Fruit fly (Drosophila melanogaster) whole organism, embryonic: ENCODE measurements around the gene CG4066.

Source experiments
- Asciz ChIP-seq: fragments of 200-800 bp; sonication (Bioruptor generic); optimal IDR thresholded peaks from 2 replicates; lab custom pipeline; 2017; ENCODE audit warnings: missing biosample characterization, mild to moderate bottlenecking, missing genetic modification characterization, missing genetic modification reagents
- Blimp-1 ChIP-seq: fragments of 200-800 bp; sonication (Bioruptor generic); optimal IDR thresholded peaks from 3 replicates; lab custom pipeline; 2018; ENCODE audit warnings: missing biosample characterization, missing genetic modification characterization, mild to moderate bottlenecking, moderate library complexity, missing genetic modification reagents
- CG10267 ChIP-seq: fragments of 200-800 bp; sonication (Bioruptor generic); optimal IDR thresholded peaks from 2 replicates; lab custom pipeline; 2018; ENCODE audit warnings: missing biosample characterization, mild to moderate bottlenecking, missing genetic modification characterization, moderate library complexity
- CG11504 ChIP-seq: fragments of 200-800 bp; sonication (Bioruptor generic); optimal IDR thresholded peaks from 3 replicates; lab custom pipeline; 2019; ENCODE audit warnings: missing biosample characterization, mild to moderate bottlenecking, missing genetic modification characterization, moderate library complexity
- CG12104 ChIP-seq: fragments of 200-800 bp; sonication (Bioruptor generic); optimal IDR thresholded peaks from 3 replicates; lab custom pipeline; 2016; ENCODE audit warnings: missing biosample characterization, missing genetic modification characterization
- CG12659 ChIP-seq: fragments of 200-800 bp; sonication (Bioruptor generic); optimal IDR thresholded peaks from 3 replicates; lab custom pipeline; 2017; ENCODE audit warnings: mild to moderate bottlenecking, missing biosample characterization, missing genetic modification reagents, missing genetic modification characterization
- CG14710 ChIP-seq: fragments of 200-800 bp; sonication (Bioruptor generic); optimal IDR thresholded peaks from 3 replicates; lab custom pipeline; 2019; ENCODE audit warnings: missing biosample characterization, mild to moderate bottlenecking, missing genetic modification characterization, moderate library complexity
- CG15601 ChIP-seq: fragments of 200-800 bp; sonication (Bioruptor generic); optimal IDR thresholded peaks from 3 replicates; lab custom pipeline; 2019; ENCODE audit warnings: missing biosample characterization, mild to moderate bottlenecking, missing genetic modification characterization, moderate library complexity
- CG17361 ChIP-seq: fragments of 200-800 bp; sonication (Bioruptor generic); IDR thresholded peaks from 3 replicates; pipeline ENCODE4 v1.3.6; 2022; ENCODE audit warnings: missing biosample characterization, missing genetic modification characterization
- CG17829 ChIP-seq: fragments of 200-800 bp; optimal IDR thresholded peaks from 2 replicates; lab custom pipeline; 2019; ENCODE audit warnings: missing biosample characterization, mild to moderate bottlenecking, missing genetic modification characterization, moderate library complexity
- CG18262 ChIP-seq: fragments of 200-800 bp; optimal IDR thresholded peaks from 3 replicates; lab custom pipeline; 2019; ENCODE audit warnings: missing biosample characterization, mild to moderate bottlenecking, missing genetic modification characterization, moderate library complexity
- CG1832 ChIP-seq: fragments of 200-800 bp; sonication (Bioruptor generic); optimal IDR thresholded peaks from 2 replicates; lab custom pipeline; 2017; ENCODE audit warnings: missing biosample characterization, mild to moderate bottlenecking, missing genetic modification characterization, inconsistent platforms
- CG2712 ChIP-seq: fragments of 200-800 bp; optimal IDR thresholded peaks from 3 replicates; lab custom pipeline; 2019; ENCODE audit warnings: missing biosample characterization, mild to moderate bottlenecking, missing genetic modification characterization, moderate library complexity
- CG31441 ChIP-seq: fragments of 200-800 bp; sonication (Bioruptor generic); IDR thresholded peaks from 2 replicates; pipeline ENCODE4 v1.3.6; 2022; ENCODE audit warnings: missing biosample characterization, missing genetic modification characterization
- CG4424 ChIP-seq: fragments of 200-800 bp; sonication (Bioruptor generic); optimal IDR thresholded peaks from 3 replicates; lab custom pipeline; 2016; ENCODE audit warnings: missing biosample characterization, missing genetic modification characterization
- CG4820 ChIP-seq: fragments of 200-800 bp; sonication (Bioruptor generic); optimal IDR thresholded peaks from 3 replicates; lab custom pipeline; 2016; ENCODE audit warnings: missing biosample characterization, missing genetic modification characterization
- CG6689 ChIP-seq: fragments of 200-800 bp; sonication (Bioruptor generic); IDR thresholded peaks from 2 replicates; pipeline ENCODE4 v1.3.6; 2022; ENCODE audit warnings: missing biosample characterization, missing genetic modification characterization
- CG7556 ChIP-seq: fragments of 200-800 bp; sonication (Bioruptor generic); optimal IDR thresholded peaks from 2 replicates; lab custom pipeline; 2017; ENCODE audit warnings: missing biosample characterization, mild to moderate bottlenecking, missing genetic modification characterization
- CG7839 ChIP-seq: fragments of 200-800 bp; sonication (Bioruptor generic); optimal IDR thresholded peaks from 3 replicates; lab custom pipeline; 2018; ENCODE audit warnings: missing biosample characterization, mild to moderate bottlenecking, missing genetic modification characterization, moderate library complexity
- CG8924 ChIP-seq: fragments of 200-800 bp; optimal IDR thresholded peaks from 3 replicates; lab custom pipeline; 2019; ENCODE audit warnings: missing biosample characterization, mild to moderate bottlenecking, missing genetic modification characterization, moderate library complexity
- CoRest ChIP-seq: fragments of 200-800 bp; sonication (Bioruptor generic); optimal IDR thresholded peaks from 3 replicates; lab custom pipeline; 2018; ENCODE audit warnings: missing biosample characterization, mild to moderate bottlenecking, missing genetic modification characterization, moderate library complexity
- D ChIP-seq, 2 experiments: fragments of 200-800 bp in 1 of 2; fragments of >200 bp in 1 of 2; sonication (Bioruptor generic) in 1 of 2; optimal IDR thresholded peaks; 2 replicates in 1 of 2; 3 replicates in 1 of 2; lab custom pipeline; 2017; ENCODE audit warnings: mild to moderate bottlenecking in 1 of 2, missing biosample characterization in 1 of 2, missing genetic modification characterization in 1 of 2, missing genetic modification reagents in 1 of 2
- D19A ChIP-seq: fragments of 200-800 bp; optimal IDR thresholded peaks from 3 replicates; lab custom pipeline; 2019; ENCODE audit warnings: missing biosample characterization, mild to moderate bottlenecking, missing genetic modification characterization, moderate library complexity
- Ets97D ChIP-seq: fragments of 200-800 bp; sonication (Bioruptor generic); optimal IDR thresholded peaks from 3 replicates; lab custom pipeline; 2016; ENCODE audit warnings: missing biosample characterization, missing genetic modification characterization
- Hr51 ChIP-seq, 2 experiments: fragments of 200-800 bp; sonication (Bioruptor generic); optimal IDR thresholded peaks; 2 replicates in 1 of 2; 3 replicates in 1 of 2; lab custom pipeline; 2016 to 2018; ENCODE audit warnings: missing biosample characterization in 2 of 2, missing genetic modification characterization in 2 of 2, mild to moderate bottlenecking in 1 of 2, moderate library complexity in 1 of 2
- Mrtf ChIP-seq: fragments of 200-800 bp; sonication (Bioruptor generic); IDR thresholded peaks from 3 replicates; pipeline ENCODE4 v1.3.6; 2022; ENCODE audit warnings: missing biosample characterization, missing genetic modification characterization
- Neu2 ChIP-seq: fragments of 200-800 bp; sonication (Bioruptor generic); optimal IDR thresholded peaks from 3 replicates; lab custom pipeline; 2016; ENCODE audit warnings: missing biosample characterization, missing genetic modification characterization, borderline replicate concordance
- Oli ChIP-seq: fragments of 200-800 bp; sonication (Bioruptor generic); optimal IDR thresholded peaks from 2 replicates; lab custom pipeline; 2018; ENCODE audit warnings: missing biosample characterization, mild to moderate bottlenecking, missing genetic modification characterization, moderate library complexity
- Sox102F ChIP-seq: fragments of 200-800 bp; sonication (Bioruptor generic); optimal IDR thresholded peaks from 2 replicates; lab custom pipeline; 2018; ENCODE audit warnings: missing biosample characterization, mild to moderate bottlenecking, missing genetic modification characterization, moderate library complexity
- al ChIP-seq: fragments of 200-800 bp; sonication (Bioruptor generic); IDR thresholded peaks from 2 replicates; pipeline ENCODE4 v1.3.6; 2022; ENCODE audit warnings: missing biosample characterization, missing genetic modification characterization
- bsh ChIP-seq, 2 experiments: fragments of 200-800 bp; sonication (Bioruptor generic); optimal IDR thresholded peaks; 2 replicates each; lab custom pipeline; 2017 to 2018; ENCODE audit warnings: mild to moderate bottlenecking in 2 of 2, missing biosample characterization in 2 of 2, missing genetic modification characterization in 2 of 2, moderate library complexity in 1 of 2
- cwo ChIP-seq: fragments of 200-800 bp; sonication (Bioruptor generic); optimal IDR thresholded peaks from 3 replicates; lab custom pipeline; 2017; ENCODE audit warnings: missing biosample characterization, missing genetic modification characterization, mild to moderate bottlenecking, moderate library complexity, missing genetic modification reagents
- dmrt11E ChIP-seq: fragments of 200-800 bp; sonication (Bioruptor generic); optimal IDR thresholded peaks from 3 replicates; lab custom pipeline; 2018; ENCODE audit warnings: missing biosample characterization, mild to moderate bottlenecking, missing genetic modification characterization, moderate library complexity
- fd96Cb ChIP-seq: fragments of 200-800 bp; sonication (Bioruptor generic); optimal IDR thresholded peaks from 2 replicates; lab custom pipeline; 2018; ENCODE audit warnings: missing biosample characterization, mild to moderate bottlenecking, missing genetic modification characterization, moderate library complexity
- gem ChIP-seq: fragments of 200-800 bp; sonication (Bioruptor generic); optimal IDR thresholded peaks from 2 replicates; lab custom pipeline; 2019; ENCODE audit warnings: missing biosample characterization, mild to moderate bottlenecking, missing genetic modification characterization, moderate library complexity
- grau ChIP-seq: fragments of 200-800 bp; optimal IDR thresholded peaks from 3 replicates; lab custom pipeline; 2019; ENCODE audit warnings: missing biosample characterization, mild to moderate bottlenecking, missing genetic modification characterization, moderate library complexity
- lola ChIP-seq, 3 experiments: fragments of >200 bp in 2 of 3; fragments of 200-800 bp in 1 of 3; sonication (Bioruptor generic) in 1 of 3; optimal IDR thresholded peaks; 2 replicates each; lab custom pipeline; 2017 to 2019; ENCODE audit warnings: missing biosample characterization in 3 of 3, missing genetic modification characterization in 3 of 3, mild to moderate bottlenecking in 1 of 3, moderate library complexity in 1 of 3
- nmo ChIP-seq: fragments of 200-800 bp; sonication (Bioruptor generic); optimal IDR thresholded peaks from 2 replicates; lab custom pipeline; 2018; ENCODE audit warnings: missing biosample characterization, mild to moderate bottlenecking, missing genetic modification characterization, moderate library complexity
- phol ChIP-seq: fragments of 200-800 bp; sonication (Bioruptor generic); optimal IDR thresholded peaks from 3 replicates; lab custom pipeline; 2018; ENCODE audit warnings: missing biosample characterization, mild to moderate bottlenecking, missing genetic modification characterization, moderate library complexity
- pnt ChIP-seq: fragments of 200-800 bp; sonication (Bioruptor generic); optimal IDR thresholded peaks from 3 replicates; lab custom pipeline; 2016; ENCODE audit warnings: missing biosample characterization, missing genetic modification characterization
- prd ChIP-seq, 3 experiments: fragments of >200 bp in 2 of 3; fragments of 200-800 bp in 1 of 3; sonication (Bioruptor generic) in 1 of 3; optimal IDR thresholded peaks in 2 of 3; IDR thresholded peaks in 1 of 3; 2 replicates in 2 of 3; 3 replicates in 1 of 3; pipeline versions ENCODE4 v1.3.6 to Lab custom; 2017 to 2022; ENCODE audit warnings: missing biosample characterization in 1 of 3, missing genetic modification characterization in 1 of 3
- sens ChIP-seq: fragments of 200-800 bp; sonication (Bioruptor generic); peaks from one replicate; lab custom pipeline; 2016; ENCODE audit warnings: missing biosample characterization, missing genetic modification characterization
- tap ChIP-seq: fragments of 200-800 bp; optimal IDR thresholded peaks from 3 replicates; lab custom pipeline; 2019; ENCODE audit warnings: missing biosample characterization, mild to moderate bottlenecking, missing genetic modification characterization, moderate library complexity

CG4066 gene

DNA sequence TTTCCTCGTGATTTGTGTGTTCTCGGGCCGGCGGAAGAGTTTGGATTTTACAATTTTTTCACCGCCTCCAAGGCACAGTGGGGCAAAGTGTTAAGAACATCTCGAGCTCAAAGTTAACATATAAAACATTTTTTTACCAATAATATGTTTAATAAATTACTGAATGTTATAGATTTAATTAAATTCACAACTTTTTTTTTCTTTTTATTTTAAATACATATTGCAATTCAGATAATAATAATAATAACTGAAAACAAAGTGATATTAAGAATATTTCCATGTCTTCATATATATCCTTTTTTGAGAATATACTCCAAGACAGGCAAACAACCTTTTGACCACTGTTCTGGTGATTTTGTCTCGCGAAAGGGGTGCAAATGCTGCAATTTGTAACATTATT, 34.8 kb downstream of the CG4066 start:
- peak; percentile 62; the same call in 1 of the 2 replicates for TF ChIP-seq CG31441 (GFP tag; lab: Robert Waterston, UW)
- TF ChIP-seq grau (tag; lab: Kevin White, UChicago), result peak; percentile 34
- peak in 1 of 3 experiments; percentile 17 for TF ChIP-seq lola (GFP tag; optimal IDR thresholded peaks at IDR 0.05; lab: Kevin White, UChicago)
- peak; percentile 10 for TF ChIP-seq dmrt11E
- TF ChIP-seq Sox102F (GFP tag; lab: Kevin White, UChicago), result peak; percentile 37
- TF ChIP-seq CG4820, result peak; percentile 0
- TF ChIP-seq CG11504 (tag; lab: Kevin White, UChicago), result peak; percentile 58
- TF ChIP-seq phol (tag; lab: Kevin White, UChicago), result peak; percentile 41
- TF ChIP-seq CG17829, result peak; percentile 33
- peak; percentile 23 for TF ChIP-seq fd96Cb (tag; lab: Kevin White, UChicago)
- peak; percentile 8 for TF ChIP-seq Oli
- peak in 1 of 2 experiments; percentile 31 for TF ChIP-seq bsh (GFP tag; optimal IDR thresholded peaks at IDR 0.05; lab: Kevin White, UChicago)
- TF ChIP-seq D19A (tag; lab: Kevin White, UChicago), result peak; percentile 11
- no peak for TF ChIP-seq cwo (GFP tag; lab: Kevin White, UChicago)
- no peak for TF ChIP-seq D (optimal IDR thresholded peaks at IDR 0.05; lab: Kevin White, UChicago)
- peak; percentile 26 for TF ChIP-seq D (GFP tag; optimal IDR thresholded peaks at IDR 0.05; lab: Kevin White, UChicago)
- no peak for TF ChIP-seq CG12659 (GFP tag; lab: Kevin White, UChicago)
- no peak for TF ChIP-seq pnt (GFP tag; lab: Kevin White, UChicago)
- peak; percentile 30 for TF ChIP-seq sens (GFP tag; lab: Kevin White, UChicago)
- TF ChIP-seq CG8924 (tag; lab: Kevin White, UChicago), result peak; percentile 30
- peak; percentile 48; the same call in 1 of the 2 replicates for TF ChIP-seq CG6689 (GFP tag; lab: Robert Waterston, UW)
- peak; percentile 14 for TF ChIP-seq CG7556 (GFP tag; lab: Kevin White, UChicago)
- TF ChIP-seq prd (optimal IDR thresholded peaks at IDR 0.05; lab: Kevin White, UChicago), result no peak
- peak; percentile 32; the same call in 1 of the 3 replicates for TF ChIP-seq prd (GFP tag; IDR thresholded peaks at IDR 0.05; lab: Robert Waterston, UW)
- TF ChIP-seq tap (tag; lab: Kevin White, UChicago), result no peak
- TF ChIP-seq Hr51 (GFP tag; optimal IDR thresholded peaks at IDR 0.05; lab: Kevin White, UChicago), result peak in 1 of 2 experiments; percentile 20
- TF ChIP-seq Asciz (GFP tag; lab: Kevin White, UChicago), result no peak
- TF ChIP-seq CG18262, result peak; percentile 60
- TF ChIP-seq CG14710 (tag; lab: Kevin White, UChicago), result peak; percentile 19
- peak; percentile 63 for TF ChIP-seq CG2712 (tag; lab: Kevin White, UChicago)
- peak; percentile 35 for TF ChIP-seq CG7839
- TF ChIP-seq Neu2 (GFP tag; lab: Kevin White, UChicago), result no peak
- no peak for TF ChIP-seq CG1832
- TF ChIP-seq CG17361, result 0 out of 3 replicates have a peak, but pooled peaks have one; percentile 36
- TF ChIP-seq CG15601 (tag; lab: Kevin White, UChicago), result peak; percentile 7
- peak; percentile 15 for TF ChIP-seq nmo (GFP tag; lab: Kevin White, UChicago)
- TF ChIP-seq al (GFP tag; lab: Robert Waterston, UW), result no peak
- peak; percentile 60 for TF ChIP-seq gem (tag; lab: Kevin White, UChicago)
- peak; percentile 2 for TF ChIP-seq CG4424 (GFP tag; lab: Kevin White, UChicago)
- TF ChIP-seq CG12104 (GFP tag; lab: Kevin White, UChicago), result peak; percentile 12
- TF ChIP-seq CG10267 (tag; lab: Kevin White, UChicago), result peak; percentile 13
- peak; percentile 51 for TF ChIP-seq Blimp-1 (GFP tag; lab: Kevin White, UChicago)
- no peak for TF ChIP-seq Ets97D (GFP tag; lab: Kevin White, UChicago)
- peak; percentile 21 for TF ChIP-seq CoRest (tag; lab: Kevin White, UChicago)
- no peak for TF ChIP-seq Mrtf
